Worm (Caenorhabditis elegans): ENCODE results near the gene F28F9.3.

ce11 chrIV:3805219-3805618, 21.5 kb upstream of the F28F9.3 start, which contains the start of gene fbxc-47:
- TF ChIP-seq hmg-4 (GFP tag; optimal IDR thresholded peaks at IDR 0.05) (no peak), aly-1 (tag; optimal IDR thresholded peaks at IDR 0.05) (no peak), tbx-11 (GFP tag; IDR thresholded peaks at IDR 0.05) (no peak), B0310.2 (tag; optimal IDR thresholded peaks at IDR 0.05) (no peak), sea-1 (GFP tag; conservative IDR thresholded peaks at IDR 0.05) (no peak), tra-4 (tag; optimal IDR thresholded peaks at IDR 0.05) (no peak), ama-1 (optimal IDR thresholded peaks at IDR 0.05) (no peak), scrt-1 (GFP tag; IDR thresholded peaks at IDR 0.05) (no peak), tbx-37 (GFP tag; conservative IDR thresholded peaks at IDR 0.05) (no peak), ceh-13 (GFP tag; optimal IDR thresholded peaks at IDR 0.05) (no peak), ceh-36 (tag; optimal IDR thresholded peaks at IDR 0.05) (no peak), flt-1 (GFP tag; IDR thresholded peaks at IDR 0.05) (no peak), pes-1 (GFP tag; IDR thresholded peaks at IDR 0.05) (no peak), F13C5.2 (tag; optimal IDR thresholded peaks at IDR 0.05) (no peak)
